Worm (Caenorhabditis elegans) whole organism, L4/young adult: ENCODE results near the gene gpx-6.

Source experiments
- W03F9.2 ChIP-seq: fragments of 150-350 bp; optimal IDR thresholded peaks from 2 replicates; lab custom pipeline; 2014; ENCODE audit warnings: missing biosample characterization, missing genetic modification characterization
- dao-5 ChIP-seq: sonication (generic microtip); optimal IDR thresholded peaks from 2 replicates; lab custom pipeline; 2016; ENCODE audit warnings: missing genotype, missing genetic modification characterization, moderate library complexity, missing compliant biosample characterization
- him-1 ChIP-seq: sonication (generic microtip); optimal IDR thresholded peaks from 2 replicates; lab custom pipeline; 2016; ENCODE audit warnings: missing genotype, missing genetic modification reagents, missing genetic modification characterization, missing compliant biosample characterization

The gpx-6 gene

ce11 chrIV:8205272-8206098, 16.5 kb upstream of the gpx-6 start, which contains the start of gene hgrs-1:
Gene hgrs-1 (minus strand): TSS chrIV:8206048.
- no peak for TF ChIP-seq W03F9.2
- TF ChIP-seq dao-5 (tag; lab: Kevin White, UChicago) = no peak
- TF ChIP-seq him-1 = no peak

ce11 chrIV:8206314-8206713, 15.7 kb upstream of the gpx-6 start, which contains the start of gene svh-1:
Gene svh-1 (plus strand): TSS chrIV:8206614.
- TF ChIP-seq dao-5 (tag; lab: Kevin White, UChicago) = no peak
- no peak for TF ChIP-seq W03F9.2
- no peak for TF ChIP-seq him-1

DNA sequence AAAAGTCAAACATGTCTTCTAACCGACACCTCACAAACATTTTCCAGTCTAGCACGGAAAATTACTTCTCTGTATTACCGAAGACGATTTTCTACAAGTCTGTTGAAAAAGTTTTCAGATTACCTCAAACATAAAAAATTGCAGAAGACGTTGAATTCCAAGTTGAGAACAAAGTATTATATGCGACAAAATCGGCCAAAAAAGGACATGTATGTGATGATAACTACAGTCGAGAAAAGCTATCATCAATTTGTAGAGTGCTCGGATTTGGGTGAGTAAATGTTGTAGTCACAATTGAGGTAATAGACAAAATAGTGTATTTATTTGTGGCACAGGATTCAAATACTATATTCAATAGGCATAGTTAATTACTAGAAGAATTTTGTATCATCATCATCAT, 13.1 kb upstream of the gpx-6 start:
- TF ChIP-seq dao-5 (tag; lab: Kevin White, UChicago) (no peak), W03F9.2 (no peak), him-1 (no peak)

DNA sequence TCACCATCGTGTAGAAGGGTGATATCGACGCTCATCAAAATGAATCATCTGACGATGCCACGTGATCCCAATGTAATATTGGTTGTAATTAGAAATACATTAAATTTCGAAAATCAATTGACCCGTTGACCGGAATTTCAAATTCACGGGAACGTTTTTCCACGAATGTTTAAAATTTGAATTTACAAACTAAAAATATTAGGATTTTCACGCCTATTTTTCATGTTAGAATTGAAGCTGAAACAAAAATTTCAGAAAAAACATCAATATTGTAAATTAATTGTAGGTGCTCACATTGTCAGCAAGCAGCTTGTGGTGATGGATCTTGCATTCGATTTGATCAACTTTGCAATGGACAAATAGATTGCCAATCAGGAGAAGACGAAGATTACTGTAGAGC, 11.7 kb upstream of the gpx-6 start, which contains the start of gene C07G1.6:
Gene C07G1.6, minus strand, starts transcription at position 101 of the 400 bp plus-strand sequence.
- TF ChIP-seq him-1 (no peak), dao-5 (tag; lab: Kevin White, UChicago) (no peak), W03F9.2 (no peak)

ce11 chrIV:8211747-8212146, 10.3 kb upstream of the gpx-6 start, which contains the start of gene C07G1.7:
Gene C07G1.7 (minus strand): TSS chrIV:8211847.
- TF ChIP-seq dao-5 (tag; lab: Kevin White, UChicago) = no peak
- no peak for TF ChIP-seq him-1
- TF ChIP-seq W03F9.2 = no peak

- TF ChIP-seq dao-5 (tag; lab: Kevin White, UChicago) (no peak), him-1 (no peak), W03F9.2 (no peak)
Measured at ce11 chrIV:8219987-8220386, 2.0 kb upstream of the gpx-6 start, which contains the start of gene ocr-2. Gene ocr-2 (minus strand): TSS chrIV:8220087.

DNA sequence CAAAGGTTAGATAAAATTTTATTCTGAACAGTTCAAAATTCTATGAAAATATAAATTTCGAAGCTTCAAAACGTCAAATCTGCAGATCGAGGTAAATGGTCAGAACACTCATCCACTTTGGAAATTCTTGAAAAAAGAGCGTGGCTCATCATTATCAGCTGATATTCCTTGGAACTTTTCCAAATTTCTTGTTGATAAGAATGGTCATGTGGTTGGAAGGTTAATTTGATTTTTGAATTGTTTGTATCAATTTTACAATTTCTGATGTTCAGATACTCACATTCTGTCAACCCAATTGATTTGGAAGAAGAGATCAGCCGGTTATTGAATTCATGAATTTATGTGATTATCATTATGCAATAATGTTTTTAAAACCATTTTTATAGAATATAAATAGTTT, 1.1 kb downstream of the gpx-6 start:
- TF ChIP-seq him-1 = no peak
- no peak for TF ChIP-seq W03F9.2
- no peak for TF ChIP-seq dao-5 (tag; lab: Kevin White, UChicago)

- no peak for TF ChIP-seq dao-5 (tag; lab: Kevin White, UChicago)
- no peak for TF ChIP-seq him-1
- no peak for TF ChIP-seq W03F9.2
Measured at ce11 chrIV:8225357-8225756, 3.4 kb downstream of the gpx-6 start, which contains the start of gene serp-1.2. Gene serp-1.2 (plus strand): TSS chrIV:8225674.

ce11 chrIV:8226474-8226873, 4.5 kb downstream of the gpx-6 start:
- no peak for TF ChIP-seq dao-5 (tag; lab: Kevin White, UChicago)
- no peak for TF ChIP-seq W03F9.2
- TF ChIP-seq him-1 = no peak

DNA sequence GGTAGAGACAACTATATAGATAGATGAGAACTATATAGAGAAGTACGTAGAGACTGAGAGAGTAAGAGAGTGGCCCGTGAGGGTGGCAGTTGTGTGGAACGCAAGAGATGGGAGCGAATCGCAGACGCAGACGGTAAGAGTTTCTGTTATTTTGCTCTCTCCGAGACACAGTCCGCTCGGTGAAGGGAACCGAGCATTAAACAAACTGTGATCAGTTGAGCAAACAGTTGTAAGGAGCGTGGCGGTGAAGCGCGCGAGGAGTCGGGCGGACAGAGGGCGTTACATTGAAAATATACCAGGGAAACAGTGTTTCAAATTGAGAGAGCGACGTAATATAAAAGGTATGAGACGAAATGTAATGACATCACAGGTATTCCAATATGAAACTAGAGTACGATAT, 7.5 kb downstream of the gpx-6 start:
- no peak for TF ChIP-seq him-1
- no peak for TF ChIP-seq dao-5 (tag; lab: Kevin White, UChicago)
- no peak for TF ChIP-seq W03F9.2

ce11 chrIV:8232428-8232827, 10.4 kb downstream of the gpx-6 start:
- no peak for TF ChIP-seq him-1
- TF ChIP-seq dao-5 (tag; lab: Kevin White, UChicago) = no peak
- TF ChIP-seq W03F9.2 = no peak

DNA sequence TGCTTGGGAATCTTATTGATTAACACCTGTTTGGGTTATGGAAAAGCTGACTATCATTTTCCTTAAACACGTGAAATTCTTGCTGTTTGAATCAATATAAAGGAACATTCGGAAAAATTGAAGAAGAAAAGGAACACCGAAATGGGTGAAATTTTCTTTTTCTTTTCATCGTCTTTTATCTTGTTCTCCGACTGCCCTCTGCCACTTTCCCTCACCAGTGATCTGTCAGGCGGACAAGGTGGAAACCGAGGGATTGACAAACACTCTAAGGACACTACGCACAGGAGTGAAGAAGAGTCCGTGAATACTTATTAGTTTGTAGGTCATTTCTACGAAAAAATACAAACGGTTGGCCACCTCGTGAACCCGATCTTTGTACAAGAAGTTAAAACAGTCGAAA, 11.3 kb downstream of the gpx-6 start:
- TF ChIP-seq W03F9.2 = no peak
- no peak for TF ChIP-seq him-1
- TF ChIP-seq dao-5 (tag; lab: Kevin White, UChicago) = no peak

DNA sequence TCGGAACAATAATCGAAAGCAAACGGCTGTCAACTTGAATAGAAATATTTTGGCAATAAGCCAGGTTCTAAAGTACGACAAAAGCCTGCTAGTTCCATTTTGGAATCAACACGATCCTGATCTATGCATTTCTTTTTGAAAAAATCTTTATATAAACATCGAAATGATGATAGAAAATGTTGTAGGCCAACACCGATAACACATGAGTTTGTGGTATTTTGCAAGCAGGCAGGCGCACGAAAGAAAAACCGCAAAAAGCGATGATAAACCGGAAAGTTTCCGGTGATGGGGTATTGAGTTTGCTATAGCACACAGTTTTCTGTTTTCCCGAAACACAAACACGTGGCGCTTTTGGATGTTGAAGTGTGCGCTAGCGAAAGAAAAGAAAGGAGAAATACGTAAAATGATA, 12.1 kb downstream of the gpx-6 start:
- no peak for TF ChIP-seq W03F9.2
- TF ChIP-seq him-1 = no peak
- no peak for TF ChIP-seq dao-5 (tag; lab: Kevin White, UChicago)

DNA sequence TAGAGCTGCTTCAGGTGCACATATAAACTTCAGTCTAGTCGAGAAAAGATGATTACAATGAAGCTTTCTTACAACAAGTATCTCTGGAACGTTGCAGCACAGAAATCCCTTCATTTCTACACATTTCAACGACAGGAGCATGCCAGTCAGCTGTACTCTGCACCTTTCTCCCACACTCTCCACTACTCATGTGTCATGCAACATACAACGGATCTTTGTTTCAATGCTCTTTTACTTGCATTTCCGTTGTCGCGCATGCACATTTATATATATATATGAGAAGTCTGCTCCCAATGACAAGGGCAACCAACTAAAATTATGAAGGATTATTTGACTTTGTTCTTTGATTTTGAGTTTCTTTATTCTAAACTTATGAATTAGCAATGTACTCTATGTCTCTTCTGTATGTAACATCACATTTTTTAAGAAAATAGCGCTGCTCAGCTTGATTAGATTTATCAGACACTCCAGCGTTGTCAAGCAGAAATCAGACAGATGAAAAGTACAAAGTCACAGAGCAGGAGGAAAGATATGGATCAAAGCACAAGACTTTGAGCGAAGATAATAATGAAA, 13.2 kb downstream of the gpx-6 start:
- TF ChIP-seq W03F9.2 (no peak), him-1 (no peak), dao-5 (tag; lab: Kevin White, UChicago) (no peak)

DNA sequence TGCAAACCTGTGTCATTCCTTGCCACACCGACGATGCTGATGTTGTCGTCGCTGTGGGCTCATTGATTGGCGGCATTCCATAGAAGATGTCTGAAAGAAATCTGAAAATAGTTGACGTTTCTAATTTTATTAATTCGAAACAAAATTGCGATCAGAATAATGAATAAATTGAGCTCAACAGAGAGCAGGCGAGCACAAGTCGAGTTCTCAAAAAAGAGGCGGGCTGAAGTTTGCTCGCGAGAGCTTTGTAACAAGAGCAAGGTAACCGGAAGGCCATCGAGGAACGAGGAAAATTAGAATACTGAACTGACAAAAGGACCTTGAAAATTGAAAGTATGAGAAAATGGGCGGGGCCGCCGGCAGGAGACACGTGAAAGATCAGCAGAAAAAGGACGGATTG, 14.5 kb downstream of the gpx-6 start, which contains the start of gene nhr-66:
Gene nhr-66, minus strand, starts transcription at position 101 of the 400 bp plus-strand sequence.
- TF ChIP-seq him-1 (no peak), W03F9.2 (no peak), dao-5 (tag; lab: Kevin White, UChicago) (no peak)
